Fruit fly (Drosophila melanogaster) whole organism, adult: ENCODE data around the gene Adat1.

Experiments used
- CG7045 ChIP-seq: fragments of 200-800 bp; sonication (Bioruptor generic); optimal IDR thresholded peaks from 2 replicates; lab custom pipeline; 2017; ENCODE audit warnings: missing biosample characterization, mild to moderate bottlenecking, missing genetic modification characterization
- CG7101 ChIP-seq: fragments of 200-800 bp; sonication (Bioruptor generic); optimal IDR thresholded peaks from 2 replicates; lab custom pipeline; 2018; ENCODE audit warnings: missing biosample characterization, mild to moderate bottlenecking, missing genetic modification characterization, moderate library complexity
- Crg-1 ChIP-seq: fragments of 200-800 bp; sonication (Bioruptor generic); optimal IDR thresholded peaks from 2 replicates; lab custom pipeline; 2016; ENCODE audit warnings: missing biosample characterization, missing genetic modification characterization
- Hr96 ChIP-seq: fragments of 200-800 bp; sonication (Bioruptor generic); optimal IDR thresholded peaks from 2 replicates; lab custom pipeline; 2016; ENCODE audit warnings: missing biosample characterization, missing genetic modification characterization
- cic ChIP-seq: fragments of 200-800 bp; sonication (Bioruptor generic); optimal IDR thresholded peaks from 2 replicates; lab custom pipeline; 2017; ENCODE audit warnings: missing biosample characterization, mild to moderate bottlenecking, missing genetic modification characterization, moderate library complexity
- toe ChIP-seq: fragments of 200-800 bp; sonication (Bioruptor generic); optimal IDR thresholded peaks from 2 replicates; lab custom pipeline; 2016; ENCODE audit warnings: missing biosample characterization, missing genetic modification characterization

dm6 chr2L:13843692-13844284 lies 32.5 kb upstream of the Adat1 start, which contains the start of gene CG33306:
- TF ChIP-seq Hr96 (GFP tag; lab: Kevin White, UChicago) (no peak), cic (GFP tag; lab: Kevin White, UChicago) (no peak), toe (no peak), CG7101 (tag; lab: Kevin White, UChicago) (peak; percentile 44), CG7045 (GFP tag; lab: Kevin White, UChicago) (peak; percentile 5), Crg-1 (GFP tag; lab: Kevin White, UChicago) (no peak)
